Worm (Caenorhabditis elegans) whole organism, L4 larva: ENCODE data around the gene C30G12.6.

ENCODE experiments used
- D1046.2 ChIP-seq: fragments of 200-800 bp; sonication (Bioruptor generic); IDR thresholded peaks from 2 replicates; pipeline ENCODE4 v1.3.6; 2022; ENCODE audit warnings: missing genetic modification characterization, missing compliant biosample characterization
- F49E8.2 ChIP-seq: sonication (generic microtip); optimal IDR thresholded peaks from 2 replicates; lab custom pipeline; 2016; ENCODE audit warnings: missing compliant biosample characterization, mild to moderate bottlenecking, missing genetic modification characterization, borderline replicate concordance
- Y75B8A.6 ChIP-seq: fragments of 200-800 bp; sonication (Bioruptor generic); IDR thresholded peaks from 2 replicates; pipeline ENCODE4 v1.3.6; 2022; ENCODE audit warnings: missing genetic modification reagents, missing genetic modification characterization, missing compliant biosample characterization
- ZK337.2 ChIP-seq: fragments of 200-800 bp; sonication (Bioruptor generic); IDR thresholded peaks from 2 replicates; pipeline ENCODE4 v1.3.6; 2022; ENCODE audit warnings: missing genetic modification reagents, missing genetic modification characterization, missing compliant biosample characterization
- aha-1 ChIP-seq: fragments of 150-350 bp; peaks from one replicate; lab custom pipeline; 2014; ENCODE audit warnings: missing biosample characterization, missing genetic modification characterization
- ama-1 ChIP-seq: fragments of 150-350 bp; optimal IDR thresholded peaks from 2 replicates; lab custom pipeline; 2014; ENCODE audit warnings: inconsistent platforms, mixed read lengths
- arid-1 ChIP-seq: fragments of 200-800 bp; sonication (Bioruptor generic); conservative IDR thresholded peaks from 2 replicates; pipeline ENCODE4 v1.3.6; 2022; ENCODE audit warnings: missing genetic modification reagents, missing genetic modification characterization, missing compliant biosample characterization
- ceh-20 ChIP-seq: fragments of 200-800 bp; sonication (Bioruptor generic); IDR thresholded peaks from 2 replicates; pipeline ENCODE4 v1.3.6; 2022; ENCODE audit warnings: missing genetic modification reagents, missing genetic modification characterization, missing compliant biosample characterization
- ceh-28 ChIP-seq: fragments of 150-350 bp; optimal IDR thresholded peaks from 2 replicates; lab custom pipeline; 2014; ENCODE audit warnings: missing biosample characterization, missing genetic modification reagents, missing genetic modification characterization
- ceh-32 ChIP-seq: sonication (generic microtip); optimal IDR thresholded peaks from 2 replicates; lab custom pipeline; 2016; ENCODE audit warnings: mild to moderate bottlenecking, missing genetic modification characterization, missing compliant biosample characterization; ENCODE audit not compliant: poor library complexity
- ceh-44 ChIP-seq: fragments of 200-800 bp; sonication (Bioruptor generic); IDR thresholded peaks from 2 replicates; pipeline ENCODE4 v1.3.6; 2022; ENCODE audit warnings: missing genetic modification reagents, missing genetic modification characterization, missing compliant biosample characterization
- ces-1 ChIP-seq: fragments of 150-350 bp; sonication (generic microtip); optimal IDR thresholded peaks from 4 replicates; lab custom pipeline; 2014; ENCODE audit warnings: missing biosample characterization, missing genetic modification reagents, missing genetic modification characterization
- daf-8 ChIP-seq: fragments of 200-800 bp; sonication (Bioruptor generic); IDR thresholded peaks from 2 replicates; pipeline ENCODE4 v1.3.6; 2022; ENCODE audit warnings: missing genetic modification characterization, missing compliant biosample characterization
- duxl-1 ChIP-seq: sonication (generic microtip); optimal IDR thresholded peaks from 2 replicates; lab custom pipeline; 2016; ENCODE audit warnings: mild to moderate bottlenecking, missing genetic modification characterization, moderate library complexity, missing compliant biosample characterization; ENCODE audit not compliant: poor library complexity
- dve-1 ChIP-seq: sonication (generic microtip); optimal IDR thresholded peaks from 2 replicates; lab custom pipeline; 2017; ENCODE audit warnings: antibody characterized with exemption, mild to moderate bottlenecking, missing genetic modification characterization, missing compliant biosample characterization; ENCODE audit not compliant: insufficient read depth
- egl-43 ChIP-seq: fragments of 200-800 bp; sonication (Bioruptor generic); IDR thresholded peaks from 2 replicates; pipeline ENCODE4 v1.3.6; 2022; ENCODE audit warnings: missing genetic modification reagents, missing genetic modification characterization, missing compliant biosample characterization
- fkh-10 ChIP-seq: fragments of 150-350 bp; optimal IDR thresholded peaks from 2 replicates; lab custom pipeline; 2014; ENCODE audit warnings: missing biosample characterization, missing genetic modification reagents, missing genetic modification characterization
- gei-8 ChIP-seq: fragments of 200-800 bp; sonication (Bioruptor generic); optimal IDR thresholded peaks from 2 replicates; lab custom pipeline; 2018; ENCODE audit warnings: mild to moderate bottlenecking, missing genetic modification characterization, missing compliant biosample characterization
- hif-1 ChIP-seq, 2 experiments: sonication (generic microtip); optimal IDR thresholded peaks; 2 replicates each; lab custom pipeline; 2016 to 2017; ENCODE audit warnings: missing compliant biosample characterization in 2 of 2, missing genetic modification characterization in 2 of 2, missing genetic modification reagents in 2 of 2, missing genotype in 2 of 2, mild to moderate bottlenecking in 1 of 2
- hlh-11 ChIP-seq: fragments of 200-800 bp; sonication (Bioruptor generic); optimal IDR thresholded peaks from 2 replicates; lab custom pipeline; 2018; ENCODE audit warnings: mild to moderate bottlenecking, missing genetic modification characterization, missing compliant biosample characterization
- hlh-30 ChIP-seq: sonication (generic microtip); optimal IDR thresholded peaks from 2 replicates; lab custom pipeline; 2017; ENCODE audit warnings: antibody characterized with exemption, mild to moderate bottlenecking, missing genetic modification characterization, missing compliant biosample characterization; ENCODE audit not compliant: insufficient read depth
- hmg-1.1 ChIP-seq: fragments of 200-800 bp; sonication (Bioruptor generic); IDR thresholded peaks from 2 replicates; pipeline ENCODE4 v1.3.6; 2022; ENCODE audit warnings: missing genetic modification reagents, missing genetic modification characterization, missing compliant biosample characterization
- jun-1 ChIP-seq: fragments of 150-350 bp; optimal IDR thresholded peaks from 2 replicates; lab custom pipeline; 2014; ENCODE audit warnings: missing biosample characterization, missing genetic modification reagents, missing genetic modification characterization
- lin-1 ChIP-seq: fragments of 200-800 bp; sonication (Bioruptor generic); IDR thresholded peaks from 2 replicates; pipeline ENCODE4 v1.3.6; 2022; ENCODE audit warnings: missing genetic modification reagents, missing genetic modification characterization, missing compliant biosample characterization
- lin-29 ChIP-seq: fragments of 200-800 bp; sonication (Bioruptor generic); IDR thresholded peaks from 2 replicates; pipeline ENCODE4 v1.3.6; 2022; ENCODE audit warnings: missing genetic modification reagents, missing genetic modification characterization, missing compliant biosample characterization
- lin-38 ChIP-seq: fragments of 200-800 bp; sonication (Bioruptor generic); IDR thresholded peaks from 2 replicates; pipeline ENCODE4 v1.3.6; 2022; ENCODE audit warnings: missing genetic modification reagents, missing genetic modification characterization, missing compliant biosample characterization
- lin-39 ChIP-seq: fragments of 150-350 bp; optimal IDR thresholded peaks from 2 replicates; lab custom pipeline; 2014; ENCODE audit warnings: missing biosample characterization, missing genetic modification reagents, missing genetic modification characterization
- lsy-2 ChIP-seq, 2 experiments: fragments of 150-350 bp in 1 of 2; sonication (generic microtip) in 1 of 2; optimal IDR thresholded peaks; 2 replicates each; lab custom pipeline; 2014 to 2017; ENCODE audit warnings: missing biosample characterization in 2 of 2, missing genetic modification characterization in 2 of 2
- madf-9 ChIP-seq: fragments of 200-800 bp; sonication (Bioruptor generic); conservative IDR thresholded peaks from 2 replicates; pipeline ENCODE4 v1.3.6; 2022; ENCODE audit warnings: missing genetic modification reagents, missing genetic modification characterization, missing compliant biosample characterization
- mdl-1 ChIP-seq, 2 experiments: fragments of 150-350 bp in 1 of 2; sonication (generic microtip) in 1 of 2; optimal IDR thresholded peaks; 2 replicates each; lab custom pipeline; 2014 to 2017; ENCODE audit warnings: missing biosample characterization in 2 of 2, missing genetic modification characterization in 2 of 2
- mdt-29 ChIP-seq: fragments of 200-800 bp; sonication (Bioruptor generic); IDR thresholded peaks from 2 replicates; pipeline ENCODE4 v1.3.6; 2022; ENCODE audit warnings: missing genetic modification reagents, missing genetic modification characterization, missing compliant biosample characterization
- nhr-102 ChIP-seq: sonication (generic microtip); optimal IDR thresholded peaks from 2 replicates; lab custom pipeline; 2016; ENCODE audit warnings: mild to moderate bottlenecking, missing genetic modification characterization, moderate library complexity, missing compliant biosample characterization
- nhr-237 ChIP-seq: sonication (generic microtip); optimal IDR thresholded peaks from 2 replicates; lab custom pipeline; 2017; ENCODE audit warnings: missing biosample characterization, missing genetic modification characterization
- nhr-25 ChIP-seq: sonication (generic microtip); optimal IDR thresholded peaks from 2 replicates; lab custom pipeline; 2017; ENCODE audit warnings: missing genetic modification characterization, mild to moderate bottlenecking, missing compliant biosample characterization, antibody characterized with exemption, moderate library complexity, borderline replicate concordance; ENCODE audit not compliant: insufficient read depth
- nhr-41 ChIP-seq: fragments of 200-800 bp; sonication (Bioruptor generic); IDR thresholded peaks from 2 replicates; pipeline ENCODE4 v1.3.6; 2022; ENCODE audit warnings: missing genetic modification reagents, missing genetic modification characterization, missing compliant biosample characterization
- nhr-77 ChIP-seq: fragments of 150-350 bp; optimal IDR thresholded peaks from 2 replicates; lab custom pipeline; 2014; ENCODE audit warnings: missing biosample characterization, missing genetic modification characterization
- pha-4 ChIP-seq, 2 experiments: fragments of 150-350 bp in 1 of 2; fragments of 200-800 bp in 1 of 2; sonication (Bioruptor generic) in 1 of 2; IDR thresholded peaks in 1 of 2; optimal IDR thresholded peaks in 1 of 2; 2 replicates each; pipeline versions ENCODE4 v1.3.6 to Lab custom; 2014 to 2022; ENCODE audit warnings: missing genetic modification characterization in 2 of 2, missing genetic modification reagents in 2 of 2, missing biosample characterization in 1 of 2, missing compliant biosample characterization in 1 of 2
- rbr-2 ChIP-seq: sonication (generic microtip); optimal IDR thresholded peaks from 2 replicates; lab custom pipeline; 2016; ENCODE audit warnings: missing genotype, missing genetic modification characterization, missing compliant biosample characterization
- snpc-1.2 ChIP-seq: fragments of 200-800 bp; sonication (Bioruptor generic); IDR thresholded peaks from 2 replicates; pipeline ENCODE4 v1.3.6; 2022; ENCODE audit warnings: missing genetic modification reagents, missing genetic modification characterization, missing compliant biosample characterization
- snpc-4 ChIP-seq: fragments of 150-350 bp; optimal IDR thresholded peaks from 2 replicates; lab custom pipeline; 2014; ENCODE audit warnings: missing biosample characterization, missing genetic modification characterization
- spr-1 ChIP-seq: sonication (generic microtip); optimal IDR thresholded peaks from 2 replicates; lab custom pipeline; 2016; ENCODE audit warnings: mild to moderate bottlenecking, missing genetic modification characterization, missing compliant biosample characterization
- unc-130 ChIP-seq: sonication (generic microtip); optimal IDR thresholded peaks from 2 replicates; lab custom pipeline; 2016; ENCODE audit warnings: missing genetic modification reagents, missing genetic modification characterization, missing compliant biosample characterization
- vab-7 ChIP-seq: fragments of 200-800 bp; sonication (Bioruptor generic); IDR thresholded peaks from 2 replicates; pipeline ENCODE4 v1.3.6; 2022; ENCODE audit warnings: missing genetic modification reagents, missing genetic modification characterization, missing compliant biosample characterization
- zfp-3 ChIP-seq: fragments of 200-800 bp; sonication (Bioruptor generic); conservative IDR thresholded peaks from 2 replicates; pipeline ENCODE4 v1.3.6; 2022; ENCODE audit warnings: missing genetic modification reagents, missing genetic modification characterization, missing compliant biosample characterization
- zip-11 ChIP-seq: fragments of 200-800 bp; sonication (Bioruptor generic); IDR thresholded peaks from 2 replicates; pipeline ENCODE4 v1.3.6; 2022; ENCODE audit warnings: missing genetic modification characterization, missing compliant biosample characterization

C30G12.6 gene

ce11 chrII:7337469-7337893 is 41.7 kb upstream of the C30G12.6 start (continued):
- peak; percentile 49; the same call in 1 of the 2 replicates for TF ChIP-seq madf-9 (GFP tag; lab: Robert Waterston, UW)
- TF ChIP-seq duxl-1 (tag; lab: Kevin White, UChicago): peak; percentile 22
- TF ChIP-seq lsy-2 (tag; optimal IDR thresholded peaks at IDR 0.05; lab: Kevin White, UChicago): peak; percentile 51 to 80
- TF ChIP-seq snpc-4 (tag; lab: Kevin White, UChicago): no peak
- TF ChIP-seq lin-39: no peak
- TF ChIP-seq zip-11 (GFP tag; lab: Robert Waterston, UW): no peak

DNA sequence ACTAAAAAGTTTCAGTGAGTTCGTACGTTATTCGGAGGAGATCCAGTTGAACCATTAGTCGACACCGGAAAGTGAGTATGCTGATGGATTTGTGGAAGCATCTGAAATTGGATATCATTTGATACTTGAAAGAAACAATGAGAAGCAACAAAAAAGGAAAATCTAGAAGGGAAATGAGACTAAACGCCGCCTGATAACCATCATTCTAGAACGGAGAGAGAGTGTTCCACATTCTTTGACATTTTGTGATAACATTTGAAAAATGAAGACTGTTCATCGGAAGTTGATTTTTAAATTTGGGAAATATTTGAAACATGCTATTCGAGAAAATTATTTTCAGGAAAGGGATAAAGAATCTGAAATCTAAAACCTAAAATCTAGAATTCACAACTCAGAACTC is 35.4 kb upstream of the C30G12.6 start, which contains the start of gene npax-1:
Gene npax-1, minus strand, starts transcription at position 101 of the 400 bp plus-strand sequence.
- TF ChIP-seq aha-1 (peak; percentile 86), nhr-41 (no peak)

DNA sequence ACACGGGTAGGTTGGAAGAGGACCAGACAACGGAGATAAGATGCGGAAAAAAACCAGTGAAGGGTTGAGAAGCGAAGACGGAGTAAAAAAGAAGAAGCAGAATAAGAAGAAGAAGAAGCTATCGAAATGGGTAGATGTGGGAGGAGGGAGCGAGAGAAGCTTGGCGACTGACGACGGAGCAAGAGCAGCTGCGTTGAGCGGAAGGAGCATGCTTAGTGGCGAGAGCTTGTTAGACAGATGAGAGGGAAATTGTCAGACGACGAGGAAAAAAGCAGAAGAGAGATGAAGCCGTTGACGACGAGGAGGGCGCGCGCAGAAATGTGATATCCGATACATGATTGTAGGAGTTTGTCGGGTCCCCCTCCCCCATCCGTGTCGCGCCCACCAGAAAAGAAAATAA is 31.2 kb upstream of the C30G12.6 start:
- TF ChIP-seq snpc-4 (tag; lab: Kevin White, UChicago): no peak
- TF ChIP-seq unc-130 (GFP tag; lab: Kevin White, UChicago): no peak
- no peak for TF ChIP-seq ceh-44 (GFP tag; lab: Robert Waterston, UW)
- TF ChIP-seq jun-1 (tag; lab: Kevin White, UChicago): no peak
- TF ChIP-seq snpc-1.2: no peak
- no peak for TF ChIP-seq Y75B8A.6 (GFP tag; lab: Robert Waterston, UW)
- TF ChIP-seq mdl-1 (tag; optimal IDR thresholded peaks at IDR 0.05; lab: Kevin White, UChicago): no peak
- TF ChIP-seq arid-1: no peak; the same call in 1 of the 2 replicates
- TF ChIP-seq ceh-32 (tag; lab: Kevin White, UChicago): no peak
- peak; percentile 61; the same call in 1 of the 2 replicates for TF ChIP-seq madf-9 (GFP tag; lab: Robert Waterston, UW)
- no peak for TF ChIP-seq lin-38 (GFP tag; lab: Robert Waterston, UW)
- TF ChIP-seq vab-7 (GFP tag; lab: Robert Waterston, UW): 0 out of 2 replicates have a peak, but pooled peaks have one; percentile 20
- TF ChIP-seq F49E8.2 (tag; lab: Kevin White, UChicago): no peak
- peak in 1 of 2 experiments; percentile 55 for TF ChIP-seq hif-1 (tag; optimal IDR thresholded peaks at IDR 0.05; lab: Kevin White, UChicago)
- no peak for TF ChIP-seq dve-1 (tag; lab: Kevin White, UChicago)
- TF ChIP-seq gei-8: no peak
- no peak for TF ChIP-seq nhr-25 (tag; lab: Kevin White, UChicago)
- TF ChIP-seq spr-1 (tag; lab: Kevin White, UChicago): no peak
- peak; percentile 45; the same call in 1 of the 2 replicates for TF ChIP-seq ZK337.2 (GFP tag; lab: Robert Waterston, UW)
- no peak for TF ChIP-seq nhr-102 (tag; lab: Kevin White, UChicago)
- no peak for TF ChIP-seq pha-4 (GFP tag; IDR thresholded peaks at IDR 0.05; lab: Robert Waterston, UW)
- TF ChIP-seq pha-4 (tag; optimal IDR thresholded peaks at IDR 0.05; lab: Kevin White, UChicago): no peak
- TF ChIP-seq nhr-77 (tag; lab: Kevin White, UChicago): no peak
- TF ChIP-seq nhr-237: no peak
- TF ChIP-seq ces-1: no peak
- no peak for TF ChIP-seq lin-29 (GFP tag; lab: Robert Waterston, UW)
- no peak for TF ChIP-seq D1046.2 (GFP tag; lab: Robert Waterston, UW)
- no peak for TF ChIP-seq ama-1 (lab: Kevin White, UChicago)
- peak; percentile 52 for TF ChIP-seq hlh-30 (tag; lab: Kevin White, UChicago)
- TF ChIP-seq lin-1 (GFP tag; lab: Robert Waterston, UW): no peak
- TF ChIP-seq ceh-28 (tag; lab: Kevin White, UChicago): no peak
- TF ChIP-seq mdt-29: no peak
- peak; percentile 73 for TF ChIP-seq fkh-10
- TF ChIP-seq hlh-11 (tag; lab: Kevin White, UChicago): peak; percentile 17
- TF ChIP-seq daf-8 (GFP tag; lab: Robert Waterston, UW): no peak
- TF ChIP-seq egl-43 (GFP tag; lab: Robert Waterston, UW): no peak; the same call in 1 of the 2 replicates
- 0 out of 2 replicates have a peak, but pooled peaks have one; percentile 51 for TF ChIP-seq hmg-1.1
- no peak for TF ChIP-seq zfp-3 (GFP tag; lab: Robert Waterston, UW)
- peak; percentile 29 for TF ChIP-seq ceh-20 (GFP tag; lab: Robert Waterston, UW)
- TF ChIP-seq rbr-2: peak; percentile 74
